Worm (Caenorhabditis elegans): ENCODE results near the gene C49C8.5.
A peak's percentile ranks its signal among the peaks of the same experiment; 100 is the strongest.

Gene C49C8.5

ce11 chrIV:8629609-8630052, 23.8 kb downstream of the C49C8.5 start (continued):
- no peak for TF ChIP-seq aha-1 (tag; optimal IDR thresholded peaks at IDR 0.05)
- no peak for TF ChIP-seq jun-1 (tag; optimal IDR thresholded peaks at IDR 0.05)
- TF ChIP-seq mdl-1 (tag; optimal IDR thresholded peaks at IDR 0.05), result peak in 1 of 2 experiments; percentile 44
- no peak for TF ChIP-seq ztf-4 (tag; optimal IDR thresholded peaks at IDR 0.05)
- TF ChIP-seq nhr-90 (tag; optimal IDR thresholded peaks at IDR 0.05; ENCODE audit: poor library complexity), result no peak
- TF ChIP-seq zip-4 (GFP tag; optimal IDR thresholded peaks at IDR 0.05), result no peak
- TF ChIP-seq nhr-47 (tag; optimal IDR thresholded peaks at IDR 0.05), result peak; percentile 53
- TF ChIP-seq fkh-4 (tag; optimal IDR thresholded peaks at IDR 0.05; ENCODE audit: borderline replicate concordance), result no peak
- no peak for TF ChIP-seq sptf-1 (tag; optimal IDR thresholded peaks at IDR 0.05)
- no peak for TF ChIP-seq ceh-63 (GFP tag; optimal IDR thresholded peaks at IDR 0.05)
- no peak for TF ChIP-seq ztf-11 (tag; optimal IDR thresholded peaks at IDR 0.05)
- TF ChIP-seq nhr-71 (tag; optimal IDR thresholded peaks at IDR 0.05), result peak; percentile 74
- no peak for TF ChIP-seq nhr-84 (tag; optimal IDR thresholded peaks at IDR 0.05)

- no peak for TF ChIP-seq nhr-19 (GFP tag; conservative IDR thresholded peaks at IDR 0.05)
- TF ChIP-seq ztf-11 (tag; optimal IDR thresholded peaks at IDR 0.05), result no peak
- no peak for TF ChIP-seq nhr-77 (tag; optimal IDR thresholded peaks at IDR 0.05)
- no peak for TF ChIP-seq fkh-4 (tag; optimal IDR thresholded peaks at IDR 0.05; ENCODE audit: borderline replicate concordance)
- no peak for TF ChIP-seq jun-1 (tag; optimal IDR thresholded peaks at IDR 0.05)
- TF ChIP-seq unc-62 (GFP tag; optimal IDR thresholded peaks at IDR 0.05), result no peak
- TF ChIP-seq irx-1 (tag; optimal IDR thresholded peaks at IDR 0.05), result no peak
- no peak for TF ChIP-seq zip-4 (GFP tag; optimal IDR thresholded peaks at IDR 0.05)
- no peak for TF ChIP-seq mef-2 (tag; optimal IDR thresholded peaks at IDR 0.05)
- TF ChIP-seq nhr-12 (tag; optimal IDR thresholded peaks at IDR 0.05), result no peak
- peak; percentile 31 for TF ChIP-seq blmp-1 (tag; optimal IDR thresholded peaks at IDR 0.05)
- no peak for TF ChIP-seq ceh-82 (tag; optimal IDR thresholded peaks at IDR 0.05)
- TF ChIP-seq pqm-1 (tag; optimal IDR thresholded peaks at IDR 0.05), result no peak
- TF ChIP-seq nhr-237 (tag; optimal IDR thresholded peaks at IDR 0.05), result no peak
- TF ChIP-seq fkh-8 (tag; optimal IDR thresholded peaks at IDR 0.05), result no peak
- no peak for TF ChIP-seq ztf-4 (tag; optimal IDR thresholded peaks at IDR 0.05)
- TF ChIP-seq vab-15 (tag; optimal IDR thresholded peaks at IDR 0.05), result no peak
- TF ChIP-seq zag-1 (tag; optimal IDR thresholded peaks at IDR 0.05), result no peak
- TF ChIP-seq lir-3 (tag; optimal IDR thresholded peaks at IDR 0.05; ENCODE audit: poor library complexity), result no peak
- no peak for TF ChIP-seq egl-13 (tag; optimal IDR thresholded peaks at IDR 0.05)
- peak; percentile 55 for TF ChIP-seq lin-14 (GFP tag; optimal IDR thresholded peaks at IDR 0.05)
- TF ChIP-seq fkh-10 (GFP tag; optimal IDR thresholded peaks at IDR 0.05), result peak; percentile 58
- TF ChIP-seq ceh-63 (GFP tag; optimal IDR thresholded peaks at IDR 0.05), result no peak
These were observed 25.2 kb downstream of the C49C8.5 start for ce11 chrIV:8628262-8628661.

DNA sequence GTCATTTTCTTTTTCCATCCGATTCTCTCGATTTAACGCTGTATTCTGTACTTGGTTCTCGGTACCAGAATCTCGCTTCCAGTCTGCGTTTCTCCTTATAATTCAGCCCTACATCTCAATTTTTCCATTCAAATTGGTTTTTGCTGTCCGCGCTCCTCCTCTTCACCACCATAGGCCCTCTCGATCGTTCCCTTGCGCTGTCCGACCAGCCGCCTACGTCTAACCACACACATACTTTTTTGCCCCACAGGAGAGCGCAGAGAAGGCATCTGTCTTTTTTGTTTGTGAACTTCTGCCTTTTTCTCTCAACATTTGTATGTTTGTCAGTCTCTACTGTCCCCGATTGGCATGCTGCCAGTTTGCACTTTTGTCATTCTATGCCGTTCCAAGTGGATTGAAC, 26.1 kb downstream of the C49C8.5 start, which contains the start of gene F42A9.11:
F42A9.11 (plus strand) TSS at position 310 of the 400 bp plus-strand sequence.
- peak; percentile 59 for TF ChIP-seq nhr-77 (tag; optimal IDR thresholded peaks at IDR 0.05)
- no peak for TF ChIP-seq zip-4 (GFP tag; optimal IDR thresholded peaks at IDR 0.05)
- no peak for TF ChIP-seq fkh-4 (tag; optimal IDR thresholded peaks at IDR 0.05; ENCODE audit: borderline replicate concordance)
- no peak for TF ChIP-seq irx-1 (tag; optimal IDR thresholded peaks at IDR 0.05)
- no peak for TF ChIP-seq rnt-1 (tag; optimal IDR thresholded peaks at IDR 0.05)
- TF ChIP-seq aly-2 (tag; optimal IDR thresholded peaks at IDR 0.05), result no peak
- peak; percentile 70 for TF ChIP-seq snu-23 (GFP tag; optimal IDR thresholded peaks at IDR 0.05)
- no peak for TF ChIP-seq ztf-4 (tag; optimal IDR thresholded peaks at IDR 0.05)
- no peak for TF ChIP-seq sup-37 (GFP tag; optimal IDR thresholded peaks at IDR 0.05)
- no peak for TF ChIP-seq sptf-1 (tag; optimal IDR thresholded peaks at IDR 0.05)
- TF ChIP-seq F16B12.6 (tag; optimal IDR thresholded peaks at IDR 0.05), result no peak
- TF ChIP-seq unc-86 (tag; optimal IDR thresholded peaks at IDR 0.05), result no peak
- no peak for TF ChIP-seq jun-1 (tag; optimal IDR thresholded peaks at IDR 0.05)
- no peak for TF ChIP-seq grh-1 (GFP tag; IDR thresholded peaks at IDR 0.05)
- peak; percentile 63 for TF ChIP-seq blmp-1 (tag; optimal IDR thresholded peaks at IDR 0.05)
- TF ChIP-seq sox-4 (tag; optimal IDR thresholded peaks at IDR 0.05), result no peak
- TF ChIP-seq isw-1 (GFP tag; IDR thresholded peaks at IDR 0.05), result no peak
- TF ChIP-seq nhr-84 (tag; optimal IDR thresholded peaks at IDR 0.05), result no peak
- TF ChIP-seq ceh-88 (GFP tag; IDR thresholded peaks at IDR 0.05), result no peak
- no peak for TF ChIP-seq ceh-63 (GFP tag; optimal IDR thresholded peaks at IDR 0.05)
- peak; percentile 22 for TF ChIP-seq swsn-7 (tag; optimal IDR thresholded peaks at IDR 0.05)
- no peak for TF ChIP-seq nhr-76 (tag; optimal IDR thresholded peaks at IDR 0.05)
- peak in 1 of 2 experiments; percentile 41 for TF ChIP-seq egl-27 (tag; optimal IDR thresholded peaks at IDR 0.05)
- TF ChIP-seq lin-15B (tag; optimal IDR thresholded peaks at IDR 0.05), result no peak
- peak; percentile 9 for TF ChIP-seq xbp-1 (tag; optimal IDR thresholded peaks at IDR 0.05)
- no peak for TF ChIP-seq ces-1 (GFP tag; optimal IDR thresholded peaks at IDR 0.05)
- TF ChIP-seq pax-3 (tag; optimal IDR thresholded peaks at IDR 0.05), result no peak
- peak; percentile 20 for TF ChIP-seq tbx-2 (tag; optimal IDR thresholded peaks at IDR 0.05)
- TF ChIP-seq unc-130 (tag; optimal IDR thresholded peaks at IDR 0.05), result no peak
- TF ChIP-seq nhr-12 (tag; optimal IDR thresholded peaks at IDR 0.05), result no peak

All from whole organism, L1 larva.